Worm (Caenorhabditis elegans) whole organism, midembryonic: ENCODE measurements around the gene F38H4.4.

ENCODE experiments used
- cog-1 ChIP-seq: sonication (generic microtip); optimal IDR thresholded peaks from 2 replicates; lab custom pipeline; 2016; ENCODE audit warnings: missing genetic modification characterization, missing compliant biosample characterization
- klf-2 ChIP-seq: fragments of 200-800 bp; sonication (Bioruptor generic); conservative IDR thresholded peaks from 2 replicates; pipeline ENCODE4 v1.3.6; 2022; ENCODE audit warnings: missing genetic modification reagents, missing genetic modification characterization, missing compliant biosample characterization

- no peak for TF ChIP-seq klf-2
- TF ChIP-seq cog-1 (tag; lab: Kevin White, UChicago), result no peak
Measured at ce11 chrIV:11859995-11860605, 12.0 kb downstream of the F38H4.4 start, which contains the start of gene mob-1.
